Worm (Caenorhabditis elegans) whole organism, L1 larva: ENCODE data around the gene ptc-1.

Experiments used
- hpl-2 ChIP-seq: fragments of 150-350 bp; optimal IDR thresholded peaks from 2 replicates; lab custom pipeline; 2014; ENCODE audit warnings: missing biosample characterization, missing genetic modification reagents, missing genetic modification characterization
- jun-1 ChIP-seq: fragments of 150-350 bp; optimal IDR thresholded peaks from 2 replicates; lab custom pipeline; 2014; ENCODE audit warnings: missing biosample characterization, missing genetic modification reagents, missing genetic modification characterization
- lin-13 ChIP-seq: fragments of 150-350 bp; optimal IDR thresholded peaks from 2 replicates; lab custom pipeline; 2014; ENCODE audit warnings: missing biosample characterization, missing genetic modification reagents, missing genetic modification characterization
- lin-35 ChIP-seq, 2 experiments: fragments of 150-350 bp; optimal IDR thresholded peaks; 2 replicates each; lab custom pipeline; 2014; ENCODE audit warnings: missing biosample characterization in 2 of 2, missing genetic modification characterization in 2 of 2, missing genetic modification reagents in 2 of 2
- lir-3 ChIP-seq: sonication (generic microtip); optimal IDR thresholded peaks from 2 replicates; lab custom pipeline; 2016; ENCODE audit warnings: mild to moderate bottlenecking, missing genetic modification characterization, moderate library complexity, missing compliant biosample characterization; ENCODE audit not compliant: poor library complexity
- nhr-11 ChIP-seq: fragments of 150-350 bp; optimal IDR thresholded peaks from 2 replicates; lab custom pipeline; 2014; ENCODE audit warnings: missing biosample characterization, missing genetic modification characterization
- nhr-76 ChIP-seq: sonication (generic microtip); optimal IDR thresholded peaks from 2 replicates; lab custom pipeline; 2017; ENCODE audit warnings: missing biosample characterization, missing genetic modification characterization
- nhr-77 ChIP-seq: fragments of 150-350 bp; optimal IDR thresholded peaks from 2 replicates; lab custom pipeline; 2014; ENCODE audit warnings: missing biosample characterization, missing genetic modification characterization
- pqm-1 ChIP-seq: sonication (generic microtip); optimal IDR thresholded peaks from 3 replicates; lab custom pipeline; 2017; ENCODE audit warnings: missing biosample characterization, missing genetic modification characterization

DNA sequence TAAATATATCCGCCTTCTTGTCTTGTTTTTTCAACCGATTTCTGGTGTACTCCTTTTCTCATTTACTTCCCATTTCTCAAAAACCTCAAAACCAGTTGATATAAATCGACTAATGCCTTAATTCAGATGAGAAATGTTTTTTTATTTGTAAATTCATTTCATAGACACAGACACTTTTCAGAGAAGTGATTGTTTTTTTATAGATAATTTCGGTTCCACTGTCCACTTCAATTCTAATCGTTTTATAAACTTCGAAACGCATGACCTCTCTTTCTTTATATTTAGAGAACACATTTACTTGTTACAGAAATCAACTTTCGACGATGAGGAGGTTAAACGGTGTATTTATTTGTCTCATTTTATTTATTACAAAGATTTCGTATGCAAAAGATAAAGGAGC, 47.8 kb downstream of the ptc-1 start, which contains the start of gene ZK669.3:
- TF ChIP-seq lin-35 (GFP tag; optimal IDR thresholded peaks at IDR 0.05; lab: Kevin White, UChicago) (no peak), lin-13 (no peak), nhr-76 (tag; lab: Kevin White, UChicago) (no peak), nhr-11 (tag; lab: Kevin White, UChicago) (no peak), nhr-77 (tag; lab: Kevin White, UChicago) (no peak), hpl-2 (GFP tag; lab: Kevin White, UChicago) (no peak), jun-1 (tag; lab: Kevin White, UChicago) (no peak), lir-3 (tag; lab: Kevin White, UChicago) (no peak), pqm-1 (tag; lab: Kevin White, UChicago) (no peak)
